Fruit fly (Drosophila melanogaster) whole organism, prepupa: ENCODE data around the gene CG5079.

Experiments used
- Blimp-1 ChIP-seq: fragments of 200-800 bp; sonication (Bioruptor generic); optimal IDR thresholded peaks from 3 replicates; lab custom pipeline; 2017; ENCODE audit warnings: missing biosample characterization, missing genetic modification characterization, mild to moderate bottlenecking, moderate library complexity, missing genetic modification reagents
- CG10669 ChIP-seq: fragments of 200-800 bp; sonication (Bioruptor generic); optimal IDR thresholded peaks from 3 replicates; lab custom pipeline; 2018; ENCODE audit warnings: missing biosample characterization, mild to moderate bottlenecking, missing genetic modification characterization, moderate library complexity
- CG11294 ChIP-seq: fragments of 200-800 bp; sonication (Bioruptor generic); IDR thresholded peaks from 2 replicates; pipeline ENCODE4 v1.3.6; 2022; ENCODE audit warnings: missing biosample characterization, missing genetic modification characterization
- CG11762 ChIP-seq: fragments of 200-800 bp; sonication (Bioruptor generic); optimal IDR thresholded peaks from 3 replicates; lab custom pipeline; 2016; ENCODE audit warnings: missing biosample characterization, missing genetic modification characterization; ENCODE audit not compliant: insufficient read depth
- CG11902 ChIP-seq: fragments of 200-800 bp; sonication (Bioruptor generic); optimal IDR thresholded peaks from 3 replicates; lab custom pipeline; 2016; ENCODE audit warnings: missing biosample characterization, missing genetic modification characterization
- CG15336 ChIP-seq: fragments of 200-800 bp; sonication (Bioruptor generic); IDR thresholded peaks from 2 replicates; pipeline ENCODE4 v1.3.6; 2022; ENCODE audit warnings: missing biosample characterization, missing genetic modification characterization
- CG1621 ChIP-seq: fragments of 200-800 bp; sonication (Bioruptor generic); optimal IDR thresholded peaks from 3 replicates; lab custom pipeline; 2018; ENCODE audit warnings: missing biosample characterization, mild to moderate bottlenecking, missing genetic modification characterization
- CG16779 ChIP-seq: fragments of 200-800 bp; sonication (Bioruptor generic); optimal IDR thresholded peaks from 3 replicates; lab custom pipeline; 2017; ENCODE audit warnings: missing biosample characterization, mild to moderate bottlenecking, missing genetic modification characterization
- CG3032 ChIP-seq: fragments of 200-800 bp; optimal IDR thresholded peaks from 2 replicates; lab custom pipeline; 2019; ENCODE audit warnings: missing biosample characterization, mild to moderate bottlenecking, missing genetic modification characterization, moderate library complexity
- CG34406 ChIP-seq: fragments of 200-800 bp; sonication (Bioruptor generic); optimal IDR thresholded peaks from 3 replicates; lab custom pipeline; 2016; ENCODE audit warnings: missing biosample characterization, missing genetic modification characterization
- CG3919 ChIP-seq: fragments of 200-800 bp; sonication (Bioruptor generic); optimal IDR thresholded peaks from 3 replicates; lab custom pipeline; 2016; ENCODE audit warnings: missing biosample characterization, missing genetic modification characterization
- CG4318 ChIP-seq: fragments of 200-800 bp; sonication (Bioruptor generic); optimal IDR thresholded peaks from 3 replicates; lab custom pipeline; 2017; ENCODE audit warnings: missing biosample characterization, mild to moderate bottlenecking, missing genetic modification characterization
- CG6163 ChIP-seq: fragments of 200-800 bp; sonication (Bioruptor generic); IDR thresholded peaks from 3 replicates; pipeline ENCODE4 v1.3.6; 2022; ENCODE audit warnings: missing biosample characterization, missing genetic modification characterization
- CG6276 ChIP-seq: fragments of 200-800 bp; sonication (Bioruptor generic); optimal IDR thresholded peaks from 2 replicates; lab custom pipeline; 2017; ENCODE audit warnings: missing biosample characterization, mild to moderate bottlenecking, missing genetic modification characterization
- CG6792 ChIP-seq: fragments of 200-800 bp; sonication (Bioruptor generic); optimal IDR thresholded peaks from 3 replicates; lab custom pipeline; 2016; ENCODE audit warnings: missing biosample characterization, missing genetic modification characterization
- CG6808 ChIP-seq: fragments of 200-800 bp; sonication (Bioruptor generic); optimal IDR thresholded peaks from 3 replicates; lab custom pipeline; 2017; ENCODE audit warnings: missing biosample characterization, missing genetic modification characterization, mild to moderate bottlenecking, moderate library complexity, missing genetic modification reagents
- CG6854 ChIP-seq: fragments of 200-800 bp; sonication (Bioruptor generic); optimal IDR thresholded peaks from 2 replicates; lab custom pipeline; 2017; ENCODE audit warnings: missing biosample characterization, mild to moderate bottlenecking, missing genetic modification characterization
- CG7368 ChIP-seq: fragments of 200-800 bp; sonication (Bioruptor generic); optimal IDR thresholded peaks from 3 replicates; lab custom pipeline; 2016; ENCODE audit warnings: missing biosample characterization, missing genetic modification characterization
- CG8119 ChIP-seq: fragments of 200-800 bp; sonication (Bioruptor generic); IDR thresholded peaks from 3 replicates; pipeline ENCODE4 v1.3.6; 2022; ENCODE audit warnings: missing biosample characterization, missing genetic modification characterization
- CG8319 ChIP-seq: fragments of 200-800 bp; sonication (Bioruptor generic); optimal IDR thresholded peaks from 3 replicates; lab custom pipeline; 2016; ENCODE audit warnings: missing biosample characterization, missing genetic modification characterization
- CG8632 ChIP-seq: fragments of 200-800 bp; sonication (Bioruptor generic); optimal IDR thresholded peaks from 3 replicates; lab custom pipeline; 2016; ENCODE audit warnings: missing biosample characterization, missing genetic modification characterization
- Eip75B ChIP-seq: fragments of 200-800 bp; sonication (Bioruptor generic); optimal IDR thresholded peaks from 3 replicates; lab custom pipeline; 2016; ENCODE audit warnings: missing biosample characterization, missing genetic modification characterization
- Eip78C ChIP-seq: fragments of 200-800 bp; sonication (Bioruptor generic); peaks from one replicate; lab custom pipeline; 2016; ENCODE audit warnings: missing biosample characterization, missing genetic modification characterization
- Eip93F ChIP-seq: fragments of 200-800 bp; sonication (Bioruptor generic); optimal IDR thresholded peaks from 2 replicates; lab custom pipeline; 2016; ENCODE audit warnings: missing biosample characterization, mild to moderate bottlenecking, missing genetic modification characterization
- Ets21C ChIP-seq: fragments of 200-800 bp; sonication (Bioruptor generic); optimal IDR thresholded peaks from 3 replicates; lab custom pipeline; 2016; ENCODE audit warnings: missing biosample characterization, missing genetic modification characterization
- Gug ChIP-seq: fragments of 200-800 bp; sonication (Bioruptor generic); IDR thresholded peaks from 2 replicates; pipeline ENCODE4 v1.3.6; 2022; ENCODE audit warnings: missing biosample characterization, missing genetic modification characterization
- Hr39 ChIP-seq: fragments of 200-800 bp; sonication (Bioruptor generic); optimal IDR thresholded peaks from 2 replicates; lab custom pipeline; 2016; ENCODE audit warnings: missing biosample characterization, missing genetic modification characterization
- Hr4 ChIP-seq: fragments of 200-800 bp; sonication (Bioruptor generic); optimal IDR thresholded peaks from 3 replicates; lab custom pipeline; 2016; ENCODE audit warnings: missing biosample characterization, missing genetic modification characterization
- Lpt ChIP-seq: fragments of 200-800 bp; sonication (Bioruptor generic); optimal IDR thresholded peaks from 3 replicates; lab custom pipeline; 2016; ENCODE audit warnings: missing biosample characterization, missing genetic modification characterization
- OdsH ChIP-seq: fragments of 200-800 bp; sonication (Bioruptor generic); optimal IDR thresholded peaks from 3 replicates; lab custom pipeline; 2016; ENCODE audit warnings: missing biosample characterization, missing genetic modification characterization
- Smox ChIP-seq: fragments of 200-800 bp; sonication (Bioruptor generic); optimal IDR thresholded peaks from 3 replicates; lab custom pipeline; 2016; ENCODE audit warnings: missing biosample characterization, missing genetic modification characterization
- Sox14 ChIP-seq: fragments of 200-800 bp; sonication (Bioruptor generic); optimal IDR thresholded peaks from 3 replicates; lab custom pipeline; 2016; ENCODE audit warnings: missing biosample characterization, missing genetic modification characterization
- Sox15 ChIP-seq: fragments of 200-800 bp; sonication (Bioruptor generic); optimal IDR thresholded peaks from 3 replicates; lab custom pipeline; 2016; ENCODE audit warnings: missing biosample characterization, missing genetic modification characterization
- achi ChIP-seq: fragments of 200-800 bp; sonication (Bioruptor generic); optimal IDR thresholded peaks from 3 replicates; lab custom pipeline; 2016; ENCODE audit warnings: missing biosample characterization, missing genetic modification characterization
- acj6 ChIP-seq: fragments of 200-800 bp; sonication (Bioruptor generic); optimal IDR thresholded peaks from 3 replicates; lab custom pipeline; 2016; ENCODE audit warnings: missing biosample characterization, missing genetic modification characterization
- cyc ChIP-seq: fragments of 200-800 bp; sonication (Bioruptor generic); optimal IDR thresholded peaks from 3 replicates; lab custom pipeline; 2016; ENCODE audit warnings: missing biosample characterization, missing genetic modification characterization
- dac ChIP-seq: fragments of 200-800 bp; sonication (Bioruptor generic); optimal IDR thresholded peaks from 2 replicates; lab custom pipeline; 2017; ENCODE audit warnings: missing biosample characterization, mild to moderate bottlenecking, missing genetic modification characterization
- eg ChIP-seq: fragments of 200-800 bp; sonication (Bioruptor generic); IDR thresholded peaks from 3 replicates; pipeline ENCODE4 v1.3.6; 2022; ENCODE audit warnings: missing biosample characterization, missing genetic modification characterization
- esn ChIP-seq: fragments of 200-800 bp; sonication (Bioruptor generic); optimal IDR thresholded peaks from 2 replicates; lab custom pipeline; 2016; ENCODE audit warnings: missing biosample characterization, mild to moderate bottlenecking, missing genetic modification characterization, moderate library complexity
- fd59A ChIP-seq: fragments of 200-800 bp; sonication (Bioruptor generic); optimal IDR thresholded peaks from 2 replicates; lab custom pipeline; 2017; ENCODE audit warnings: missing biosample characterization, mild to moderate bottlenecking, missing genetic modification characterization, missing genetic modification reagents
- fd85E ChIP-seq: fragments of 200-800 bp; sonication (Bioruptor generic); optimal IDR thresholded peaks from 3 replicates; lab custom pipeline; 2016; ENCODE audit warnings: missing biosample characterization, missing genetic modification characterization
- fkh ChIP-seq: fragments of 200-800 bp; sonication (Bioruptor generic); optimal IDR thresholded peaks from 3 replicates; lab custom pipeline; 2017; ENCODE audit warnings: missing biosample characterization, mild to moderate bottlenecking, missing genetic modification characterization, moderate library complexity
- lz ChIP-seq: fragments of 200-800 bp; sonication (Bioruptor generic); optimal IDR thresholded peaks from 3 replicates; lab custom pipeline; 2016; ENCODE audit warnings: missing biosample characterization, missing genetic modification characterization
- net ChIP-seq: fragments of 200-800 bp; sonication (Bioruptor generic); optimal IDR thresholded peaks from 3 replicates; lab custom pipeline; 2016; ENCODE audit warnings: missing biosample characterization, missing genetic modification characterization
- pdm3 ChIP-seq: fragments of 200-800 bp; sonication (Bioruptor generic); optimal IDR thresholded peaks from 3 replicates; lab custom pipeline; 2016; ENCODE audit warnings: missing biosample characterization, missing genetic modification characterization
- salr ChIP-seq, 2 experiments: fragments of 200-800 bp; sonication (Bioruptor generic); optimal IDR thresholded peaks; 3 replicates each; lab custom pipeline; 2016 to 2018; ENCODE audit warnings: missing biosample characterization in 2 of 2, missing genetic modification characterization in 2 of 2, mild to moderate bottlenecking in 1 of 2
- spab ChIP-seq: fragments of 200-800 bp; sonication (Bioruptor generic); optimal IDR thresholded peaks from 2 replicates; lab custom pipeline; 2017; ENCODE audit warnings: missing biosample characterization, mild to moderate bottlenecking, missing genetic modification characterization, missing genetic modification reagents
- ss ChIP-seq, 2 experiments: fragments of 200-800 bp; sonication (Bioruptor generic); optimal IDR thresholded peaks; 2 replicates in 1 of 2; 3 replicates in 1 of 2; lab custom pipeline; 2017 to 2018; ENCODE audit warnings: mild to moderate bottlenecking in 2 of 2, missing biosample characterization in 2 of 2, missing genetic modification characterization in 2 of 2, moderate library complexity in 1 of 2
- svp ChIP-seq: fragments of 200-800 bp; sonication (Bioruptor generic); peaks from one replicate; lab custom pipeline; 2016; ENCODE audit warnings: missing biosample characterization, missing genetic modification characterization
- topi ChIP-seq: fragments of 200-800 bp; sonication (Bioruptor generic); optimal IDR thresholded peaks from 3 replicates; lab custom pipeline; 2016; ENCODE audit warnings: missing biosample characterization, missing genetic modification characterization
- vri ChIP-seq: fragments of 200-800 bp; sonication (Bioruptor generic); optimal IDR thresholded peaks from 3 replicates; lab custom pipeline; 2016; ENCODE audit warnings: missing biosample characterization, mild to moderate bottlenecking, missing genetic modification characterization

Gene CG5079

DNA sequence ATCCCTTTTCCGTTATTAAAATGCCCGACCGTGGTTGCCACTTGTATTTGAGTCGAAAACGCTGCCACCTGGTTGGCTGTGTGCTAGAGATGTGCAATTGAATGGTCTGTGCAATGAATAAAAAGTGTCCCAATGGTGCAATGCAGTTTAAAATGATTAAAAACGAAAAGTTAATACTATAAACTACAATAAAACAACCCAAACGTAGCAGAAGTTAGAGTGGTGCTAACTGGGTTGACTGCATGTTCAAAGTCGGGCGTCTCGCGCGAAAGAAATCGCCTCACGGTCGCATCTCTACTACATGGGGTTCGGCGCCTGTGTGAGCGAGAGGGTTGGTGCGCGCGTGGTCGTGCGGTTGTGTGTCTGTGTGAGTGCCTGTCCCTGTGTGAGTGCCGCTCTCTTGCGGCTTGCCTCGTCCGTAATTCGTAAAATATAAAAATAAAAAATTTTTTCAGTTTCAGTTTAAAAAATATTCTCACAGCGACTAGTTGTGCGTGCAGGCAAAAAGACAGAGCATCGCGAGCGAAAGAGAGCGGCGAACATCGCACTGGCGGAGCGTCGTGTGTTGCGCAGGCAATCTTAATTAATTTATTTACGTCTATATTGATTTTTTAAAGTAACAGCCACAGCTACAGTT is 33.5 kb downstream of the CG5079 start:
- peak; percentile 48 for TF ChIP-seq vri
- peak; percentile 65 for TF ChIP-seq CG6808
- TF ChIP-seq CG8119 (GFP tag; lab: Robert Waterston, UW) = peak; percentile 68
- TF ChIP-seq CG10669 = peak; percentile 78
- TF ChIP-seq Eip78C (GFP tag; lab: Kevin White, UChicago) = peak; percentile 93
- TF ChIP-seq CG16779 = peak; percentile 81
- peak; percentile 86 for TF ChIP-seq CG3032
- peak; percentile 82 for TF ChIP-seq eg (GFP tag; lab: Robert Waterston, UW)
- peak; percentile 79 for TF ChIP-seq CG7368 (GFP tag; lab: Kevin White, UChicago)
- TF ChIP-seq CG8319 (GFP tag; lab: Kevin White, UChicago) = peak; percentile 80
- peak; percentile 92 for TF ChIP-seq esn
- peak; percentile 75 for TF ChIP-seq CG4318
- peak; percentile 85 for TF ChIP-seq dac (GFP tag; lab: Kevin White, UChicago)
- TF ChIP-seq ss (GFP tag; optimal IDR thresholded peaks at IDR 0.05; lab: Kevin White, UChicago) = peak; percentile 54 to 74
- TF ChIP-seq Ets21C (GFP tag; lab: Kevin White, UChicago) = peak; percentile 89
- TF ChIP-seq CG3919 = peak; percentile 86
- peak; percentile 68 for TF ChIP-seq fd59A
- peak; percentile 90 for TF ChIP-seq Sox14 (GFP tag; lab: Kevin White, UChicago)
- TF ChIP-seq CG6163 (GFP tag; lab: Robert Waterston, UW) = peak; percentile 86
- TF ChIP-seq CG6276 = no peak
- peak; percentile 93 for TF ChIP-seq lz
- peak; percentile 89 for TF ChIP-seq Sox15
- TF ChIP-seq CG11902 (GFP tag; lab: Kevin White, UChicago) = peak; percentile 89
- TF ChIP-seq svp (GFP tag; lab: Kevin White, UChicago) = peak; percentile 99
- peak; percentile 85 for TF ChIP-seq topi
- peak; percentile 89 for TF ChIP-seq Hr4 (GFP tag; lab: Kevin White, UChicago)
- peak; percentile 68 for TF ChIP-seq Blimp-1 (GFP tag; lab: Kevin White, UChicago)
- peak; percentile 86 for TF ChIP-seq Smox (GFP tag; lab: Kevin White, UChicago)
- TF ChIP-seq CG11762 = peak; percentile 74
- TF ChIP-seq CG6854 (GFP tag; lab: Kevin White, UChicago) = peak; percentile 74
- peak; percentile 95 for TF ChIP-seq cyc (GFP tag; lab: Kevin White, UChicago)
- TF ChIP-seq CG6792 (GFP tag; lab: Kevin White, UChicago) = peak; percentile 85
- no peak for TF ChIP-seq Eip93F (GFP tag; lab: Kevin White, UChicago)
- peak; percentile 39 for TF ChIP-seq Lpt (GFP tag; lab: Kevin White, UChicago)
- TF ChIP-seq CG8632 (GFP tag; lab: Kevin White, UChicago) = peak; percentile 82
- TF ChIP-seq pdm3 (GFP tag; lab: Kevin White, UChicago) = peak; percentile 88
- TF ChIP-seq CG1621 (tag; lab: Kevin White, UChicago) = peak; percentile 75
- TF ChIP-seq OdsH = peak; percentile 86
- peak; percentile 81 for TF ChIP-seq achi (GFP tag; lab: Kevin White, UChicago)
- TF ChIP-seq spab = peak; percentile 44
- peak; percentile 71 for TF ChIP-seq net (GFP tag; lab: Kevin White, UChicago)
- peak; percentile 71 for TF ChIP-seq CG15336
- TF ChIP-seq Hr39 = peak; percentile 96
- TF ChIP-seq CG11294 (GFP tag; lab: Robert Waterston, UW) = peak; percentile 63; the same call in 1 of the 2 replicates
- TF ChIP-seq Eip75B (GFP tag; lab: Kevin White, UChicago) = peak; percentile 88
- TF ChIP-seq fd85E (GFP tag; lab: Kevin White, UChicago) = peak; percentile 69
- TF ChIP-seq salr (GFP tag; optimal IDR thresholded peaks at IDR 0.05; lab: Kevin White, UChicago) = peak; percentile 58 to 76
- TF ChIP-seq acj6 (GFP tag; lab: Kevin White, UChicago) = peak; percentile 87
- peak; percentile 52 for TF ChIP-seq fkh (GFP tag; lab: Kevin White, UChicago)
- TF ChIP-seq Gug (GFP tag; lab: Robert Waterston, UW) = peak; percentile 81
- TF ChIP-seq CG34406 = peak; percentile 73
